Worm (Caenorhabditis elegans) whole organism, L1 larva: ENCODE measurements around the gene ehs-1.

Source experiments
- C04F5.9 ChIP-seq: sonication (generic microtip); optimal IDR thresholded peaks from 2 replicates; lab custom pipeline; 2016; ENCODE audit warnings: missing genetic modification characterization, missing compliant biosample characterization
- C16A3.4 ChIP-seq: fragments of 150-350 bp; optimal IDR thresholded peaks from 2 replicates; lab custom pipeline; 2014; ENCODE audit warnings: missing biosample characterization, missing genetic modification characterization
- C34B4.2 ChIP-seq: sonication (generic microtip); optimal IDR thresholded peaks from 2 replicates; lab custom pipeline; 2017; ENCODE audit warnings: mild to moderate bottlenecking, missing genetic modification characterization, missing compliant biosample characterization
- F16B12.6 ChIP-seq: fragments of 150-350 bp; optimal IDR thresholded peaks from 2 replicates; lab custom pipeline; 2014; ENCODE audit warnings: missing biosample characterization, missing genetic modification characterization
- ceh-82 ChIP-seq, 3 experiments: fragments of 150-350 bp in 1 of 3; sonication (generic microtip) in 2 of 3; optimal IDR thresholded peaks; 2 replicates each; lab custom pipeline; 2014 to 2017; ENCODE audit warnings: missing biosample characterization in 3 of 3, missing genetic modification characterization in 3 of 3
- ceh-88 ChIP-seq: fragments of 200-800 bp; sonication (Bioruptor generic); IDR thresholded peaks from 2 replicates; pipeline ENCODE4 v1.3.6; 2022; ENCODE audit warnings: missing genetic modification characterization, missing compliant biosample characterization
- ces-1 ChIP-seq: fragments of 150-350 bp; optimal IDR thresholded peaks from 2 replicates; lab custom pipeline; 2014; ENCODE audit warnings: missing biosample characterization, missing genetic modification reagents, missing genetic modification characterization
- dpl-1 ChIP-seq, 3 experiments: fragments of 150-350 bp in 2 of 3; sonication (generic microtip) in 1 of 3; optimal IDR thresholded peaks; 2 replicates each; lab custom pipeline; 2014 to 2017; ENCODE audit warnings: missing biosample characterization in 3 of 3, missing genetic modification characterization in 3 of 3, missing genetic modification reagents in 3 of 3
- dsc-1 ChIP-seq: sonication (generic microtip); optimal IDR thresholded peaks from 2 replicates; lab custom pipeline; 2016; ENCODE audit warnings: mild to moderate bottlenecking, missing genetic modification characterization, missing compliant biosample characterization
- efl-3 ChIP-seq: fragments of 200-800 bp; sonication (Bioruptor generic); optimal IDR thresholded peaks from 2 replicates; lab custom pipeline; 2018; ENCODE audit warnings: mild to moderate bottlenecking, missing genetic modification characterization, missing compliant biosample characterization
- egl-27 ChIP-seq, 2 experiments: fragments of 150-350 bp in 1 of 2; sonication (generic microtip); optimal IDR thresholded peaks; 3 replicates each; lab custom pipeline; 2017 to 2018; ENCODE audit warnings: missing biosample characterization in 2 of 2, missing genetic modification characterization in 2 of 2, missing genetic modification reagents in 2 of 2
- elt-2 ChIP-seq: sonication (generic microtip); optimal IDR thresholded peaks from 2 replicates; lab custom pipeline; 2016; ENCODE audit warnings: missing genetic modification characterization, mild to moderate bottlenecking, inconsistent platforms, missing compliant biosample characterization, missing genetic modification reagents
- elt-3 ChIP-seq, 6 experiments: fragments of 150-350 bp in 1 of 6; sonication (generic microtip); optimal IDR thresholded peaks; 2 replicates each; lab custom pipeline; 2017 to 2018; ENCODE audit warnings: missing biosample characterization in 6 of 6, missing genetic modification characterization in 6 of 6, inconsistent platforms in 1 of 6
- fkh-8 ChIP-seq: sonication (generic microtip); optimal IDR thresholded peaks from 2 replicates; lab custom pipeline; 2016; ENCODE audit warnings: mild to moderate bottlenecking, missing genetic modification characterization, missing compliant biosample characterization
- grh-1 ChIP-seq: fragments of 200-800 bp; sonication (Bioruptor generic); IDR thresholded peaks from 2 replicates; pipeline ENCODE4 v1.3.6; 2022; ENCODE audit warnings: missing genetic modification reagents, missing genetic modification characterization, missing compliant biosample characterization
- hlh-17 ChIP-seq: fragments of 200-800 bp; sonication (Bioruptor generic); optimal IDR thresholded peaks from 2 replicates; lab custom pipeline; 2018; ENCODE audit warnings: missing genetic modification characterization, mild to moderate bottlenecking, missing compliant biosample characterization, moderate library complexity, borderline replicate concordance
- hlh-4 ChIP-seq: sonication (generic microtip); optimal IDR thresholded peaks from 2 replicates; lab custom pipeline; 2016; ENCODE audit warnings: mild to moderate bottlenecking, missing genetic modification characterization, missing compliant biosample characterization
- hpl-2 ChIP-seq: fragments of 150-350 bp; optimal IDR thresholded peaks from 2 replicates; lab custom pipeline; 2014; ENCODE audit warnings: missing biosample characterization, missing genetic modification reagents, missing genetic modification characterization
- jun-1 ChIP-seq: fragments of 150-350 bp; optimal IDR thresholded peaks from 2 replicates; lab custom pipeline; 2014; ENCODE audit warnings: missing biosample characterization, missing genetic modification reagents, missing genetic modification characterization
- lin-13 ChIP-seq: fragments of 150-350 bp; optimal IDR thresholded peaks from 2 replicates; lab custom pipeline; 2014; ENCODE audit warnings: missing biosample characterization, missing genetic modification reagents, missing genetic modification characterization
- lin-14 ChIP-seq: fragments of 200-800 bp; sonication (Bioruptor generic); optimal IDR thresholded peaks from 2 replicates; lab custom pipeline; 2018; ENCODE audit warnings: mild to moderate bottlenecking, missing genetic modification characterization, moderate library complexity, missing compliant biosample characterization
- mab-9 ChIP-seq: fragments of 200-800 bp; sonication (Bioruptor generic); IDR thresholded peaks from 2 replicates; pipeline ENCODE4 v1.3.6; 2022; ENCODE audit warnings: missing genetic modification reagents, missing genetic modification characterization, missing compliant biosample characterization
- mdl-1 ChIP-seq, 2 experiments: fragments of 150-350 bp; optimal IDR thresholded peaks; 2 replicates each; lab custom pipeline; 2014 to 2017; ENCODE audit warnings: missing biosample characterization in 2 of 2, missing genetic modification characterization in 2 of 2, inconsistent platforms in 1 of 2
- mef-2 ChIP-seq: fragments of 150-350 bp; optimal IDR thresholded peaks from 2 replicates; lab custom pipeline; 2014; ENCODE audit warnings: missing biosample characterization, missing genetic modification characterization
- nhr-11 ChIP-seq: fragments of 150-350 bp; optimal IDR thresholded peaks from 2 replicates; lab custom pipeline; 2014; ENCODE audit warnings: missing biosample characterization, missing genetic modification characterization
- nhr-12 ChIP-seq: sonication (generic microtip); optimal IDR thresholded peaks from 2 replicates; lab custom pipeline; 2017; ENCODE audit warnings: missing biosample characterization, missing genetic modification characterization
- nhr-19 ChIP-seq: fragments of 200-800 bp; sonication (Bioruptor generic); conservative IDR thresholded peaks from 2 replicates; pipeline ENCODE4 v1.3.6; 2022; ENCODE audit warnings: missing genetic modification characterization, missing compliant biosample characterization
- nhr-28 ChIP-seq: fragments of 150-350 bp; optimal IDR thresholded peaks from 2 replicates; lab custom pipeline; 2014; ENCODE audit warnings: missing biosample characterization, missing genetic modification characterization
- nhr-85 ChIP-seq: sonication (generic microtip); peaks from one replicate; lab custom pipeline; 2016; ENCODE audit warnings: missing genetic modification characterization, inconsistent platforms, missing compliant biosample characterization
- pag-3 ChIP-seq: sonication (generic microtip); optimal IDR thresholded peaks from 2 replicates; lab custom pipeline; 2017; ENCODE audit warnings: missing genetic modification characterization, mild to moderate bottlenecking, missing compliant biosample characterization, antibody characterized with exemption, borderline replicate concordance; ENCODE audit not compliant: insufficient read depth
- rnt-1 ChIP-seq: sonication (generic microtip); optimal IDR thresholded peaks from 2 replicates; lab custom pipeline; 2016; ENCODE audit warnings: mild to moderate bottlenecking, missing genetic modification characterization, moderate library complexity, missing compliant biosample characterization
- snu-23 ChIP-seq: sonication (generic microtip); optimal IDR thresholded peaks from 2 replicates; lab custom pipeline; 2016; ENCODE audit warnings: missing genetic modification characterization, missing compliant biosample characterization
- sptf-1 ChIP-seq: fragments of 150-350 bp; optimal IDR thresholded peaks from 2 replicates; lab custom pipeline; 2014; ENCODE audit warnings: missing biosample characterization, missing genetic modification characterization
- swsn-7 ChIP-seq: sonication (generic microtip); optimal IDR thresholded peaks from 2 replicates; lab custom pipeline; 2016; ENCODE audit warnings: missing genetic modification characterization, missing compliant biosample characterization
- tlp-1 ChIP-seq: fragments of 150-350 bp; optimal IDR thresholded peaks from 2 replicates; lab custom pipeline; 2014; ENCODE audit warnings: missing biosample characterization, missing genetic modification characterization
- unc-30 ChIP-seq: sonication (generic microtip); optimal IDR thresholded peaks from 2 replicates; lab custom pipeline; 2017; ENCODE audit warnings: missing biosample characterization, missing genetic modification characterization
- unc-86 ChIP-seq: sonication (generic microtip); optimal IDR thresholded peaks from 2 replicates; lab custom pipeline; 2016; ENCODE audit warnings: missing genetic modification characterization, missing compliant biosample characterization
- zip-4 ChIP-seq: fragments of 200-800 bp; sonication (Bioruptor generic); optimal IDR thresholded peaks from 2 replicates; lab custom pipeline; 2018; ENCODE audit warnings: mild to moderate bottlenecking, missing genetic modification characterization, moderate library complexity, missing compliant biosample characterization

Gene ehs-1

ce11 chrII:5799553-5799952 is 21.0 kb upstream of the ehs-1 start, which contains the start of gene K05F1.8:
TSS of gene K05F1.8 (minus strand) at chrII:5799653.
- TF ChIP-seq dpl-1 (GFP tag; optimal IDR thresholded peaks at IDR 0.05; lab: Kevin White, UChicago) (no peak), ces-1 (GFP tag; lab: Kevin White, UChicago) (no peak), fkh-8 (tag; lab: Kevin White, UChicago) (no peak), mef-2 (tag; lab: Kevin White, UChicago) (no peak), C34B4.2 (no peak), unc-86 (tag; lab: Kevin White, UChicago) (no peak), sptf-1 (tag; lab: Kevin White, UChicago) (no peak), lin-14 (no peak), C16A3.4 (no peak), elt-3 (tag; optimal IDR thresholded peaks at IDR 0.05; lab: Kevin White, UChicago) (no peak), pag-3 (no peak), grh-1 (GFP tag; lab: Robert Waterston, UW) (no peak)
- TF ChIP-seq, all 84 proteins: peak for 0

- no peak for TF ChIP-seq ceh-82 (tag; optimal IDR thresholded peaks at IDR 0.05; lab: Kevin White, UChicago)
- TF ChIP-seq rnt-1 (tag; lab: Kevin White, UChicago), result no peak
- TF ChIP-seq hpl-2, result no peak
- TF ChIP-seq jun-1 (tag; lab: Kevin White, UChicago), result no peak
- no peak for TF ChIP-seq egl-27 (tag; optimal IDR thresholded peaks at IDR 0.05; lab: Kevin White, UChicago)
- TF ChIP-seq nhr-19 (GFP tag; lab: Robert Waterston, UW), result no peak
- TF ChIP-seq nhr-28 (tag; lab: Kevin White, UChicago), result no peak
- no peak for TF ChIP-seq F16B12.6 (tag; lab: Kevin White, UChicago)
- no peak for TF ChIP-seq mab-9 (GFP tag; lab: Robert Waterston, UW)
- TF ChIP-seq tlp-1 (tag; lab: Kevin White, UChicago), result no peak
- TF ChIP-seq dsc-1 (tag; lab: Kevin White, UChicago), result no peak
- no peak for TF ChIP-seq nhr-85 (tag; lab: Kevin White, UChicago)
- no peak for TF ChIP-seq hlh-4
- TF ChIP-seq elt-3 (tag; optimal IDR thresholded peaks at IDR 0.05; lab: Kevin White, UChicago), result no peak
- no peak for TF ChIP-seq nhr-11 (tag; lab: Kevin White, UChicago)
- TF ChIP-seq snu-23 (GFP tag; lab: Kevin White, UChicago), result no peak
- TF ChIP-seq zip-4 (GFP tag; lab: Kevin White, UChicago), result no peak
- TF ChIP-seq swsn-7, result no peak
- TF ChIP-seq lin-14, result no peak
Measured at ce11 chrII:5801075-5801474, 19.4 kb upstream of the ehs-1 start, which contains the start of the genes K05F1.9 and K05F1.1. TSS of gene K05F1.9 (minus strand) at chrII:5801175. TSS of gene K05F1.1 (plus strand) at chrII:5801382.

DNA sequence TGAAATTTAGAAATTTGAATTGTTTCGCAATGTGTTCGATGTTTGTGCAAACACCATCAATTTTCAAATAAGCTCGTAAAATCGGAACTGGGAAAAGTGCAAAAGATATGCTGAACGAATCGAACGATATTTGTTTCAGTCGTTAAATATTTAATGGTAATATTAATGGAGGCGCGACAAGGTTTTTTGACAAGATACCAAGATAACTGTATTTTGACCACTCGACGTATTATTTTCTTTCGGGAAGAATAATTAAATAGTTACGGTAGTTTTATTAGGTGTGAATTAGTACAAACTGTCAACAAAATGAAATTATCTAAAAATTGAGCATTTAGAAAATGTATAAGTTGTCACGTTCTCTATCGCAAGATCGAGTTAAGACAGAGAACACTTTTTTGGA is 16.2 kb upstream of the ehs-1 start:
- TF ChIP-seq snu-23 (GFP tag; lab: Kevin White, UChicago), result no peak
- TF ChIP-seq elt-2 (tag; lab: Kevin White, UChicago), result no peak
- TF ChIP-seq efl-3, result no peak
- no peak for TF ChIP-seq mdl-1 (tag; optimal IDR thresholded peaks at IDR 0.05; lab: Kevin White, UChicago)
- no peak for TF ChIP-seq swsn-7
- TF ChIP-seq lin-13 (GFP tag; lab: Kevin White, UChicago), result no peak
- no peak for TF ChIP-seq nhr-12 (tag; lab: Kevin White, UChicago)
- no peak for TF ChIP-seq F16B12.6 (tag; lab: Kevin White, UChicago)
- TF ChIP-seq elt-3 (tag; optimal IDR thresholded peaks at IDR 0.05; lab: Kevin White, UChicago), result no peak
- no peak for TF ChIP-seq jun-1 (tag; lab: Kevin White, UChicago)
- no peak for TF ChIP-seq ceh-88 (GFP tag; lab: Robert Waterston, UW)
- TF ChIP-seq hlh-17, result no peak
- no peak for TF ChIP-seq C04F5.9 (tag; lab: Kevin White, UChicago)
- TF ChIP-seq unc-30 (tag; lab: Kevin White, UChicago), result no peak
